Fruit fly (Drosophila melanogaster) whole organism, embryonic: ENCODE measurements around the gene lwr.

Experiments used
- Aef1 ChIP-seq: fragments of 200-800 bp; sonication (Bioruptor generic); IDR thresholded peaks from 3 replicates; pipeline ENCODE4 v1.3.6; 2022; ENCODE audit warnings: missing biosample characterization, missing genetic modification characterization
- B-H1 ChIP-seq: fragments of 200-800 bp; sonication (Bioruptor generic); IDR thresholded peaks from 3 replicates; pipeline ENCODE4 v1.3.6; 2022; ENCODE audit warnings: missing biosample characterization, missing genetic modification characterization
- CG12299 ChIP-seq: fragments of 200-800 bp; sonication (Bioruptor generic); optimal IDR thresholded peaks from 2 replicates; lab custom pipeline; 2018; ENCODE audit warnings: missing biosample characterization, mild to moderate bottlenecking, missing genetic modification characterization
- CG12744 ChIP-seq: fragments of 200-800 bp; sonication (Bioruptor generic); optimal IDR thresholded peaks from 2 replicates; lab custom pipeline; 2016; ENCODE audit warnings: missing biosample characterization, missing genetic modification characterization
- CG12769 ChIP-seq: fragments of 200-800 bp; sonication (Bioruptor generic); optimal IDR thresholded peaks from 2 replicates; lab custom pipeline; 2019; ENCODE audit warnings: missing biosample characterization, mild to moderate bottlenecking, missing genetic modification characterization, moderate library complexity
- CG13287 ChIP-seq: fragments of 200-800 bp; sonication (Bioruptor generic); IDR thresholded peaks from 2 replicates; pipeline ENCODE4 v1.3.6; 2022; ENCODE audit warnings: missing biosample characterization, missing genetic modification characterization; ENCODE audit not compliant: partially characterized antibody
- CG13624 ChIP-seq: fragments of 200-800 bp; sonication (Bioruptor generic); optimal IDR thresholded peaks from 2 replicates; lab custom pipeline; 2016; ENCODE audit warnings: missing biosample characterization, missing genetic modification characterization
- CG14441 ChIP-seq: fragments of 200-800 bp; sonication (Bioruptor generic); IDR thresholded peaks from 2 replicates; pipeline ENCODE4 v1.3.6; 2022; ENCODE audit warnings: missing biosample characterization, missing genetic modification characterization
- CG15269 ChIP-seq: fragments of 200-800 bp; sonication (Bioruptor generic); optimal IDR thresholded peaks from 2 replicates; lab custom pipeline; 2018; ENCODE audit warnings: missing biosample characterization, mild to moderate bottlenecking, missing genetic modification characterization, moderate library complexity
- CG1529 ChIP-seq: fragments of 200-800 bp; sonication (Bioruptor generic); optimal IDR thresholded peaks from 3 replicates; lab custom pipeline; 2018; ENCODE audit warnings: missing biosample characterization, missing genetic modification characterization
- CG17361 ChIP-seq: fragments of 200-800 bp; sonication (Bioruptor generic); IDR thresholded peaks from 3 replicates; pipeline ENCODE4 v1.3.6; 2022; ENCODE audit warnings: missing biosample characterization, missing genetic modification characterization
- CG30403 ChIP-seq: fragments of 200-800 bp; sonication (Bioruptor generic); optimal IDR thresholded peaks from 3 replicates; lab custom pipeline; 2016; ENCODE audit warnings: missing biosample characterization, missing genetic modification characterization
- CG31224 ChIP-seq: fragments of 200-800 bp; sonication (Bioruptor generic); IDR thresholded peaks from 2 replicates; pipeline ENCODE4 v1.3.6; 2022; ENCODE audit warnings: missing biosample characterization, missing genetic modification characterization
- CG42726 ChIP-seq: fragments of 200-800 bp; sonication (Bioruptor generic); IDR thresholded peaks from 2 replicates; pipeline ENCODE4 v1.3.6; 2022; ENCODE audit warnings: missing biosample characterization, missing genetic modification characterization; ENCODE audit not compliant: partially characterized antibody
- CG4360 ChIP-seq: fragments of 200-800 bp; sonication (Bioruptor generic); IDR thresholded peaks from 2 replicates; pipeline ENCODE4 v1.3.6; 2022; ENCODE audit warnings: missing biosample characterization, missing genetic modification characterization
- CG6813 ChIP-seq: fragments of 200-800 bp; sonication (Bioruptor generic); optimal IDR thresholded peaks from 2 replicates; lab custom pipeline; 2017; ENCODE audit warnings: missing biosample characterization, missing genetic modification characterization, mild to moderate bottlenecking, moderate library complexity, missing genetic modification reagents
- CG6854 ChIP-seq: fragments of 200-800 bp; sonication (Bioruptor generic); optimal IDR thresholded peaks from 3 replicates; lab custom pipeline; 2017; ENCODE audit warnings: missing biosample characterization, mild to moderate bottlenecking, missing genetic modification characterization
- CG7786 ChIP-seq: fragments of 200-800 bp; sonication (Bioruptor generic); optimal IDR thresholded peaks from 2 replicates; lab custom pipeline; 2016; ENCODE audit warnings: missing biosample characterization, missing genetic modification characterization
- CG8281 ChIP-seq: fragments of 200-800 bp; sonication (Bioruptor generic); optimal IDR thresholded peaks from 2 replicates; lab custom pipeline; 2018; ENCODE audit warnings: missing biosample characterization, mild to moderate bottlenecking, missing genetic modification characterization, moderate library complexity
- CG9932 ChIP-seq: fragments of 200-800 bp; sonication (Bioruptor generic); IDR thresholded peaks from 2 replicates; pipeline ENCODE4 v1.3.6; 2022; ENCODE audit warnings: missing biosample characterization, missing genetic modification characterization
- CHES-1-like ChIP-seq: fragments of 200-800 bp; sonication (Bioruptor generic); optimal IDR thresholded peaks from 2 replicates; lab custom pipeline; 2016; ENCODE audit warnings: missing biosample characterization, missing genetic modification characterization
- CoRest ChIP-seq: fragments of 200-800 bp; sonication (Bioruptor generic); optimal IDR thresholded peaks from 3 replicates; lab custom pipeline; 2018; ENCODE audit warnings: missing biosample characterization, mild to moderate bottlenecking, missing genetic modification characterization, moderate library complexity
- D19A ChIP-seq: fragments of 200-800 bp; optimal IDR thresholded peaks from 3 replicates; lab custom pipeline; 2019; ENCODE audit warnings: missing biosample characterization, mild to moderate bottlenecking, missing genetic modification characterization, moderate library complexity
- Deaf1 ChIP-seq: fragments of 200-800 bp; optimal IDR thresholded peaks from 3 replicates; lab custom pipeline; 2019; ENCODE audit warnings: missing biosample characterization, mild to moderate bottlenecking, missing genetic modification characterization, moderate library complexity
- Dek ChIP-seq: fragments of 200-800 bp; sonication (Bioruptor generic); optimal IDR thresholded peaks from 3 replicates; lab custom pipeline; 2019; ENCODE audit warnings: missing biosample characterization, mild to moderate bottlenecking, missing genetic modification characterization, moderate library complexity
- Doc2 ChIP-seq: fragments of 200-800 bp; sonication (Bioruptor generic); IDR thresholded peaks from 2 replicates; pipeline ENCODE4 v1.3.6; 2022; ENCODE audit warnings: missing biosample characterization, missing genetic modification characterization
- Fer3 ChIP-seq: fragments of 200-800 bp; sonication (Bioruptor generic); optimal IDR thresholded peaks from 2 replicates; lab custom pipeline; 2018; ENCODE audit warnings: missing biosample characterization, mild to moderate bottlenecking, missing genetic modification characterization, moderate library complexity
- H15 ChIP-seq: fragments of 200-800 bp; sonication (Bioruptor generic); IDR thresholded peaks from 3 replicates; pipeline ENCODE4 v1.3.6; 2022; ENCODE audit warnings: missing biosample characterization, missing genetic modification characterization
- Hey ChIP-seq: fragments of 200-800 bp; sonication (Bioruptor generic); optimal IDR thresholded peaks from 3 replicates; lab custom pipeline; 2018; ENCODE audit warnings: missing biosample characterization, mild to moderate bottlenecking, missing genetic modification characterization
- HmgZ ChIP-seq: fragments of 200-800 bp; sonication (Bioruptor generic); optimal IDR thresholded peaks from 2 replicates; lab custom pipeline; 2018; ENCODE audit warnings: missing biosample characterization, mild to moderate bottlenecking, missing genetic modification characterization
- Hsf ChIP-seq: fragments of 200-800 bp; sonication (Bioruptor generic); optimal IDR thresholded peaks from 3 replicates; lab custom pipeline; 2016; ENCODE audit warnings: missing biosample characterization, missing genetic modification characterization
- Meics ChIP-seq: fragments of 200-800 bp; sonication (Bioruptor generic); optimal IDR thresholded peaks from 2 replicates; lab custom pipeline; 2017; ENCODE audit warnings: missing biosample characterization, mild to moderate bottlenecking, missing genetic modification characterization
- NC2α ChIP-seq: fragments of 200-800 bp; sonication (Bioruptor generic); optimal IDR thresholded peaks from 2 replicates; lab custom pipeline; 2016; ENCODE audit warnings: missing biosample characterization, missing genetic modification characterization
- Sry-δ ChIP-seq: fragments of 200-800 bp; sonication (Bioruptor generic); optimal IDR thresholded peaks from 2 replicates; lab custom pipeline; 2016; ENCODE audit warnings: missing biosample characterization, missing genetic modification characterization
- Taf1 ChIP-seq: fragments of 200-800 bp; sonication (Bioruptor generic); IDR thresholded peaks from 2 replicates; pipeline ENCODE4 v1.3.6; 2022; ENCODE audit warnings: missing biosample characterization, missing genetic modification characterization
- bab2 ChIP-seq: fragments of 200-800 bp; sonication (Bioruptor generic); optimal IDR thresholded peaks from 2 replicates; lab custom pipeline; 2016; ENCODE audit warnings: missing biosample characterization, missing genetic modification characterization
- cas ChIP-seq: fragments of 200-800 bp; sonication (Bioruptor generic); IDR thresholded peaks from 2 replicates; pipeline ENCODE4 v1.3.6; 2022; ENCODE audit warnings: missing biosample characterization, missing genetic modification characterization
- dmrt99B ChIP-seq: fragments of 200-800 bp; sonication (Bioruptor generic); optimal IDR thresholded peaks from 2 replicates; lab custom pipeline; 2018; ENCODE audit warnings: missing biosample characterization, mild to moderate bottlenecking, missing genetic modification characterization, moderate library complexity
- dysf ChIP-seq: fragments of 200-800 bp; sonication (Bioruptor generic); IDR thresholded peaks from 3 replicates; pipeline ENCODE4 v1.3.6; 2022; ENCODE audit warnings: missing biosample characterization, missing genetic modification characterization
- knrl ChIP-seq: fragments of 200-800 bp; sonication (Bioruptor generic); IDR thresholded peaks from 3 replicates; pipeline ENCODE4 v1.3.6; 2022; ENCODE audit warnings: missing biosample characterization, missing genetic modification characterization; ENCODE audit not compliant: partially characterized antibody
- mirr ChIP-seq: fragments of 200-800 bp; sonication (Bioruptor generic); optimal IDR thresholded peaks from 3 replicates; lab custom pipeline; 2018; ENCODE audit warnings: missing biosample characterization, mild to moderate bottlenecking, missing genetic modification characterization
- nerfin-2 ChIP-seq: fragments of 200-800 bp; sonication (Bioruptor generic); IDR thresholded peaks from 2 replicates; pipeline ENCODE4 v1.3.6; 2022; ENCODE audit warnings: missing biosample characterization, missing genetic modification characterization; ENCODE audit not compliant: partially characterized antibody
- pan ChIP-seq, 4 experiments: fragments of >200 bp in 3 of 4; fragments of 200-800 bp in 1 of 4; sonication (Bioruptor generic) in 1 of 4; optimal IDR thresholded peaks in 3 of 4; IDR thresholded peaks in 1 of 4; 2 replicates each; pipeline versions ENCODE4 v1.3.6 to Lab custom; 2017 to 2022; ENCODE audit warnings: missing biosample characterization in 2 of 4, missing genetic modification characterization in 2 of 4, mixed read lengths in 1 of 4
- prd ChIP-seq, 3 experiments: fragments of >200 bp in 2 of 3; fragments of 200-800 bp in 1 of 3; sonication (Bioruptor generic) in 1 of 3; optimal IDR thresholded peaks in 2 of 3; IDR thresholded peaks in 1 of 3; 2 replicates in 2 of 3; 3 replicates in 1 of 3; pipeline versions ENCODE4 v1.3.6 to Lab custom; 2017 to 2022; ENCODE audit warnings: missing biosample characterization in 1 of 3, missing genetic modification characterization in 1 of 3
- so ChIP-seq: fragments of 200-800 bp; sonication (Bioruptor generic); IDR thresholded peaks from 3 replicates; pipeline ENCODE4 v1.3.6; 2022; ENCODE audit warnings: missing biosample characterization, missing genetic modification characterization
- sr ChIP-seq: fragments of 200-800 bp; sonication (Bioruptor generic); IDR thresholded peaks from 3 replicates; pipeline ENCODE4 v1.3.6; 2022; ENCODE audit warnings: missing biosample characterization, missing genetic modification characterization
- tup ChIP-seq: fragments of 200-800 bp; sonication (Bioruptor generic); optimal IDR thresholded peaks from 2 replicates; lab custom pipeline; 2016; ENCODE audit warnings: missing biosample characterization, mild to moderate bottlenecking, missing genetic modification characterization, moderate library complexity
- wor ChIP-seq: fragments of 200-800 bp; sonication (Bioruptor generic); IDR thresholded peaks from 2 replicates; pipeline ENCODE4 v1.3.6; 2022; ENCODE audit warnings: missing biosample characterization, missing genetic modification characterization

Gene lwr

dm6 chr2L:521940-522632 lies 20.3 kb downstream of the lwr start (continued):
- TF ChIP-seq pan (optimal IDR thresholded peaks at IDR 0.05; lab: Kevin White, UChicago) (peak in 1 of 2 experiments; percentile 72), pan (GFP tag; optimal IDR thresholded peaks at IDR 0.05 in 1 of 2, IDR thresholded peaks at IDR 0.05 in 1 of 2) (peak; percentile 44 to 93), tup (peak; percentile 48), sr (GFP tag; lab: Robert Waterston, UW) (peak; percentile 71; the same call in 1 of the 3 replicates), CG42726 (GFP tag; lab: Robert Waterston, UW) (no peak), Hsf (GFP tag; lab: Kevin White, UChicago) (peak; percentile 70), NC2α (GFP tag; lab: Kevin White, UChicago) (no peak), CG13624 (GFP tag; lab: Kevin White, UChicago) (no peak), CG14441 (GFP tag; lab: Robert Waterston, UW) (peak; percentile 89), CG6813 (GFP tag; lab: Kevin White, UChicago) (peak; percentile 75), HmgZ (tag; lab: Kevin White, UChicago) (no peak), CG15269 (tag; lab: Kevin White, UChicago) (peak; percentile 78), nerfin-2 (GFP tag; lab: Robert Waterston, UW) (no peak), CG9932 (GFP tag; lab: Robert Waterston, UW) (0 out of 2 replicates have a peak, but pooled peaks have one; percentile 13), Dek (tag; lab: Kevin White, UChicago) (peak; percentile 28), CHES-1-like (GFP tag; lab: Kevin White, UChicago) (peak; percentile 41), dmrt99B (tag; lab: Kevin White, UChicago) (peak; percentile 90), knrl (no peak), cas (GFP tag; lab: Robert Waterston, UW) (no peak), CG30403 (GFP tag; lab: Kevin White, UChicago) (peak; percentile 73), Taf1 (GFP tag; lab: Robert Waterston, UW) (no peak), B-H1 (GFP tag; lab: Robert Waterston, UW) (peak; percentile 81), CG4360 (GFP tag; lab: Robert Waterston, UW) (peak; percentile 56; the same call in 1 of the 2 replicates), bab2 (GFP tag; lab: Kevin White, UChicago) (no peak), CG12769 (tag; lab: Kevin White, UChicago) (peak; percentile 83), Meics (peak; percentile 70), CG12744 (GFP tag; lab: Kevin White, UChicago) (peak; percentile 52), CG13287 (GFP tag; lab: Robert Waterston, UW) (no peak), mirr (GFP tag; lab: Kevin White, UChicago) (peak; percentile 54), Deaf1 (tag; lab: Kevin White, UChicago) (no peak), CG12299 (tag; lab: Kevin White, UChicago) (peak; percentile 14), Aef1 (GFP tag; lab: Robert Waterston, UW) (peak; percentile 76), CG7786 (GFP tag; lab: Kevin White, UChicago) (peak; percentile 27), so (peak; percentile 84), CG31224 (GFP tag; lab: Robert Waterston, UW) (peak; percentile 62), prd (optimal IDR thresholded peaks at IDR 0.05; lab: Kevin White, UChicago) (no peak), prd (GFP tag; IDR thresholded peaks at IDR 0.05; lab: Robert Waterston, UW) (peak; percentile 95), CG17361 (GFP tag; lab: Robert Waterston, UW) (peak; percentile 81), wor (GFP tag; lab: Robert Waterston, UW) (peak; percentile 72), H15 (GFP tag; lab: Robert Waterston, UW) (peak; percentile 91), dysf (GFP tag; lab: Robert Waterston, UW) (peak; percentile 76), CG8281 (tag; lab: Kevin White, UChicago) (peak; percentile 27), Fer3 (tag; lab: Kevin White, UChicago) (peak; percentile 75), Hey (tag; lab: Kevin White, UChicago) (peak; percentile 2), D19A (peak; percentile 75), CG6854 (peak; percentile 44), CoRest (tag; lab: Kevin White, UChicago) (peak; percentile 74), Sry-δ (GFP tag; lab: Kevin White, UChicago) (no peak), Doc2 (GFP tag; lab: Robert Waterston, UW) (no peak), CG1529 (peak; percentile 59)
